Fruit fly (Drosophila melanogaster) whole organism, wandering third instar larva: ENCODE results near the gene CG31418.

Experiments used
- CrebA ChIP-seq: fragments of 200-800 bp; sonication (Bioruptor generic); optimal IDR thresholded peaks from 2 replicates; lab custom pipeline; 2016; ENCODE audit warnings: missing biosample characterization, mild to moderate bottlenecking, missing genetic modification characterization, borderline replicate concordance
- Hr78 ChIP-seq: fragments of >200 bp; optimal IDR thresholded peaks from 2 replicates; lab custom pipeline; 2017; ENCODE audit warnings: missing biosample characterization, missing genetic modification characterization
- Myc ChIP-seq: fragments of >200 bp; optimal IDR thresholded peaks from 2 replicates; lab custom pipeline; 2017
- dsf ChIP-seq: sonication (Bioruptor generic); optimal IDR thresholded peaks from 2 replicates; lab custom pipeline; 2016; ENCODE audit warnings: missing biosample characterization, missing genetic modification characterization, borderline replicate concordance
- fru ChIP-seq: fragments of 200-800 bp; sonication (Bioruptor generic); optimal IDR thresholded peaks from 3 replicates; lab custom pipeline; 2016; ENCODE audit warnings: missing biosample characterization, mild to moderate bottlenecking, missing genetic modification characterization
- h ChIP-seq: fragments of 200-800 bp; sonication (Bioruptor generic); optimal IDR thresholded peaks from 3 replicates; lab custom pipeline; 2016; ENCODE audit warnings: missing biosample characterization, mild to moderate bottlenecking, missing genetic modification characterization
- lola ChIP-seq: fragments of >200 bp; optimal IDR thresholded peaks from 2 replicates; lab custom pipeline; 2017; ENCODE audit warnings: missing biosample characterization, missing genetic modification characterization
- pan ChIP-seq: fragments of >200 bp; optimal IDR thresholded peaks from 2 replicates; lab custom pipeline; 2017
- psq ChIP-seq: fragments of 200-800 bp; sonication (Bioruptor generic); optimal IDR thresholded peaks from 3 replicates; lab custom pipeline; 2017; ENCODE audit warnings: missing biosample characterization, mild to moderate bottlenecking, missing genetic modification characterization, moderate library complexity
- sage ChIP-seq: fragments of 200-800 bp; sonication (Bioruptor generic); optimal IDR thresholded peaks from 2 replicates; lab custom pipeline; 2016; ENCODE audit warnings: missing biosample characterization, mild to moderate bottlenecking, missing genetic modification characterization
- usp ChIP-seq: fragments of >200 bp; optimal IDR thresholded peaks from 2 replicates; lab custom pipeline; 2017; ENCODE audit warnings: missing biosample characterization, missing genetic modification characterization
- woc ChIP-seq: sonication (Bioruptor generic); optimal IDR thresholded peaks from 2 replicates; lab custom pipeline; 2016; ENCODE audit warnings: missing biosample characterization, mild to moderate bottlenecking, missing genetic modification characterization

dm6 chr3R:17249233-17249632 lies 34.4 kb upstream of the CG31418 start:
- no peak for TF ChIP-seq woc
- TF ChIP-seq psq (GFP tag; lab: Kevin White, UChicago) = no peak
- TF ChIP-seq Myc = no peak
- TF ChIP-seq sage (GFP tag; lab: Kevin White, UChicago) = no peak
- TF ChIP-seq CrebA (GFP tag; lab: Kevin White, UChicago) = no peak
- no peak for TF ChIP-seq pan (lab: Kevin White, UChicago)
- no peak for TF ChIP-seq lola (GFP tag; lab: Kevin White, UChicago)
- TF ChIP-seq Hr78 = no peak
- TF ChIP-seq h (GFP tag; lab: Kevin White, UChicago) = no peak
- TF ChIP-seq fru (GFP tag; lab: Kevin White, UChicago) = no peak
- TF ChIP-seq usp (GFP tag; lab: Kevin White, UChicago) = no peak
- no peak for TF ChIP-seq dsf (GFP tag; lab: Kevin White, UChicago)
